Worm (Caenorhabditis elegans): Measurements from ENCODE around the gene F59B2.12.
A peak's percentile ranks its signal among the peaks of the same experiment; 100 is the strongest.

F59B2.12 gene

ce11 chrIII:9012309-9012708 is 5.1 kb upstream of the F59B2.12 start, which contains the start of gene F59B2.9:
Gene F59B2.9, minus strand, starts transcription at chrIII:9012409.
- no peak for TF ChIP-seq egl-18 (GFP tag; IDR thresholded peaks at IDR 0.05)
- no peak for TF ChIP-seq ztf-3 (GFP tag; optimal IDR thresholded peaks at IDR 0.05)
- TF ChIP-seq B0035.1 (tag; optimal IDR thresholded peaks at IDR 0.05) = no peak
- no peak for TF ChIP-seq athp-1 (tag; optimal IDR thresholded peaks at IDR 0.05)

ce11 chrIII:9022535-9022934 is 5.1 kb downstream of the F59B2.12 start, which contains the start of gene F59B2.14:
Gene F59B2.14, minus strand, starts transcription at chrIII:9022635.
- no peak for TF ChIP-seq lsy-27 (tag; optimal IDR thresholded peaks at IDR 0.05; ENCODE audit: borderline replicate concordance, insufficient read depth)
- no peak for TF ChIP-seq dpl-1 (GFP tag; optimal IDR thresholded peaks at IDR 0.05)
- TF ChIP-seq nhr-27 (tag; optimal IDR thresholded peaks at IDR 0.05) = no peak
- TF ChIP-seq K12H6.12 (tag; optimal IDR thresholded peaks at IDR 0.05) = no peak
- no peak for TF ChIP-seq sptf-2 (GFP tag; optimal IDR thresholded peaks at IDR 0.05)
- TF ChIP-seq F33H1.4 (GFP tag; IDR thresholded peaks at IDR 0.05) = no peak
- TF ChIP-seq rec-8 (tag; optimal IDR thresholded peaks at IDR 0.05) = no peak
- no peak for TF ChIP-seq B0035.1 (tag; optimal IDR thresholded peaks at IDR 0.05)
- TF ChIP-seq tbx-9 (tag; optimal IDR thresholded peaks at IDR 0.05; ENCODE audit: borderline replicate concordance) = no peak
- TF ChIP-seq ceh-79 (tag; optimal IDR thresholded peaks at IDR 0.05) = no peak
- TF ChIP-seq hlh-12 (tag; optimal IDR thresholded peaks at IDR 0.05) = no peak
- TF ChIP-seq tlf-1 (GFP tag; optimal IDR thresholded peaks at IDR 0.05) = no peak
- no peak for TF ChIP-seq mel-28 (tag; optimal IDR thresholded peaks at IDR 0.05; ENCODE audit: borderline replicate concordance)
- no peak for TF ChIP-seq somi-1 (GFP tag; optimal IDR thresholded peaks at IDR 0.05)
- no peak for TF ChIP-seq nhr-120 (GFP tag; IDR thresholded peaks at IDR 0.05)

ce11 chrIII:9023601-9024000 is 6.2 kb downstream of the F59B2.12 start:
- no peak for TF ChIP-seq B0336.3 (GFP tag; IDR thresholded peaks at IDR 0.05)
- no peak for TF ChIP-seq dpff-1 (tag; optimal IDR thresholded peaks at IDR 0.05)
- TF ChIP-seq ztf-22 (GFP tag; optimal IDR thresholded peaks at IDR 0.05) = no peak
- no peak for TF ChIP-seq F57A8.1 (GFP tag; optimal IDR thresholded peaks at IDR 0.05)
- TF ChIP-seq tbx-9 (tag; optimal IDR thresholded peaks at IDR 0.05; ENCODE audit: borderline replicate concordance) = no peak
- TF ChIP-seq aptf-3 (GFP tag; IDR thresholded peaks at IDR 0.05) = no peak
- TF ChIP-seq lag-1 (GFP tag; IDR thresholded peaks at IDR 0.05) = no peak
- no peak for TF ChIP-seq pbrm-1 (GFP tag; IDR thresholded peaks at IDR 0.05)
- TF ChIP-seq F57C9.4 (tag; optimal IDR thresholded peaks at IDR 0.05) = no peak
- TF ChIP-seq B0035.1 (tag; optimal IDR thresholded peaks at IDR 0.05) = no peak

- no peak for TF ChIP-seq let-526 (GFP tag; IDR thresholded peaks at IDR 0.05)
- no peak for TF ChIP-seq ztf-3 (GFP tag; optimal IDR thresholded peaks at IDR 0.05)
- no peak for TF ChIP-seq bed-2 (GFP tag; IDR thresholded peaks at IDR 0.05)
- TF ChIP-seq madf-10 (tag; optimal IDR thresholded peaks at IDR 0.05) = no peak
- TF ChIP-seq chd-7 (tag; optimal IDR thresholded peaks at IDR 0.05) = no peak
Measured at ce11 chrIII:9026951-9027350, 9.6 kb downstream of the F59B2.12 start, which contains the start of gene F59B2.13. Gene F59B2.13, minus strand, starts transcription at chrIII:9027051.

ce11 chrIII:9030818-9031217 is 13.4 kb downstream of the F59B2.12 start:
- TF ChIP-seq madf-6 (GFP tag; IDR thresholded peaks at IDR 0.05) (no peak), nhr-80 (tag; optimal IDR thresholded peaks at IDR 0.05) (peak; percentile 13), ztf-22 (GFP tag; optimal IDR thresholded peaks at IDR 0.05) (no peak), egl-44 (GFP tag; IDR thresholded peaks at IDR 0.05) (no peak)
